Fruit fly (Drosophila melanogaster) whole organism, wandering third instar larva: ENCODE results near the gene trem.

Experiments
- tai ChIP-seq: sonication (Bioruptor generic); optimal IDR thresholded peaks from 2 replicates; lab custom pipeline; 2016; ENCODE audit warnings: missing biosample characterization, missing genetic modification characterization
- woc ChIP-seq: sonication (Bioruptor generic); optimal IDR thresholded peaks from 2 replicates; lab custom pipeline; 2016; ENCODE audit warnings: missing biosample characterization, mild to moderate bottlenecking, missing genetic modification characterization

- no peak for TF ChIP-seq tai (GFP tag; lab: Kevin White, UChicago)
- no peak for TF ChIP-seq woc (GFP tag; lab: Kevin White, UChicago)
These were observed 28.5 kb upstream of the trem start, which contains the start of gene CG4390 for dm6 chr3R:20059650-20060049.
